Worm (Caenorhabditis elegans) whole organism, L3 larva: Measurements from ENCODE around the gene par-3.

Experiments
- R02D3.7 ChIP-seq: fragments of 150-350 bp; optimal IDR thresholded peaks from 2 replicates; lab custom pipeline; 2014; ENCODE audit warnings: missing biosample characterization, missing genetic modification characterization
- ZK546.5 ChIP-seq: sonication (generic microtip); optimal IDR thresholded peaks from 2 replicates; lab custom pipeline; 2017; ENCODE audit warnings: missing biosample characterization, missing genetic modification characterization
- aly-2 ChIP-seq: fragments of 150-350 bp; optimal IDR thresholded peaks from 2 replicates; lab custom pipeline; 2014; ENCODE audit warnings: missing biosample characterization, missing genetic modification characterization
- ama-1 ChIP-seq: fragments of 150-350 bp; optimal IDR thresholded peaks from 2 replicates; lab custom pipeline; 2018
- ceh-16 ChIP-seq: sonication (generic microtip); optimal IDR thresholded peaks from 2 replicates; lab custom pipeline; 2017; ENCODE audit warnings: missing biosample characterization, missing genetic modification characterization
- ceh-28 ChIP-seq: fragments of 150-350 bp; optimal IDR thresholded peaks from 2 replicates; lab custom pipeline; 2014; ENCODE audit warnings: missing biosample characterization, missing genetic modification reagents, missing genetic modification characterization
- ceh-82 ChIP-seq: fragments of 150-350 bp; optimal IDR thresholded peaks from 2 replicates; lab custom pipeline; 2014; ENCODE audit warnings: missing biosample characterization, missing genetic modification characterization
- ceh-9 ChIP-seq: sonication (generic microtip); optimal IDR thresholded peaks from 2 replicates; lab custom pipeline; 2018; ENCODE audit warnings: missing biosample characterization, missing genetic modification characterization
- daf-12 ChIP-seq: fragments of 150-350 bp; optimal IDR thresholded peaks from 2 replicates; lab custom pipeline; 2014; ENCODE audit warnings: missing biosample characterization, missing genetic modification reagents, missing genetic modification characterization
- egl-27 ChIP-seq: sonication (generic microtip); optimal IDR thresholded peaks from 4 replicates; lab custom pipeline; 2017; ENCODE audit warnings: missing biosample characterization, missing genetic modification reagents, missing genetic modification characterization
- egl-5 ChIP-seq: fragments of 150-350 bp; optimal IDR thresholded peaks from 2 replicates; lab custom pipeline; 2017; ENCODE audit warnings: missing biosample characterization, missing genetic modification reagents, missing genetic modification characterization, inconsistent platforms
- elt-1 ChIP-seq: fragments of 150-350 bp; optimal IDR thresholded peaks from 2 replicates; lab custom pipeline; 2014; ENCODE audit warnings: missing biosample characterization, missing genetic modification characterization
- elt-2 ChIP-seq: sonication (generic microtip); optimal IDR thresholded peaks from 2 replicates; lab custom pipeline; 2016; ENCODE audit warnings: missing genetic modification reagents, mild to moderate bottlenecking, missing genetic modification characterization, missing compliant biosample characterization
- elt-3 ChIP-seq, 3 experiments: fragments of 150-350 bp in 1 of 3; sonication (generic microtip) in 2 of 3; optimal IDR thresholded peaks; 2 replicates in 2 of 3; 4 replicates in 1 of 3; lab custom pipeline; 2014 to 2017; ENCODE audit warnings: missing biosample characterization in 3 of 3, missing genetic modification characterization in 3 of 3
- eor-1 ChIP-seq, 2 experiments: fragments of 150-350 bp; optimal IDR thresholded peaks; 2 replicates each; lab custom pipeline; 2014 to 2018; ENCODE audit warnings: missing biosample characterization in 2 of 2, missing genetic modification characterization in 2 of 2
- fkh-10 ChIP-seq: sonication (generic microtip); optimal IDR thresholded peaks from 2 replicates; lab custom pipeline; 2017; ENCODE audit warnings: missing biosample characterization, missing genetic modification reagents, missing genetic modification characterization
- fkh-2 ChIP-seq: fragments of 150-350 bp; optimal IDR thresholded peaks from 2 replicates; lab custom pipeline; 2014; ENCODE audit warnings: missing biosample characterization, missing genetic modification reagents, missing genetic modification characterization
- fos-1 ChIP-seq: fragments of 150-350 bp; optimal IDR thresholded peaks from 2 replicates; lab custom pipeline; 2014; ENCODE audit warnings: missing biosample characterization, missing genetic modification characterization
- hmg-11 ChIP-seq: sonication (generic microtip); optimal IDR thresholded peaks from 2 replicates; lab custom pipeline; 2016; ENCODE audit warnings: missing genetic modification characterization, missing compliant biosample characterization
- jun-1 ChIP-seq: fragments of 150-350 bp; optimal IDR thresholded peaks from 2 replicates; lab custom pipeline; 2014; ENCODE audit warnings: missing biosample characterization, missing genetic modification reagents, missing genetic modification characterization
- lin-15B ChIP-seq: fragments of 150-350 bp; optimal IDR thresholded peaks from 2 replicates; lab custom pipeline; 2014; ENCODE audit warnings: missing biosample characterization, missing genetic modification characterization
- lin-39 ChIP-seq: fragments of 150-350 bp; optimal IDR thresholded peaks from 2 replicates; lab custom pipeline; 2018; ENCODE audit warnings: missing biosample characterization, missing genetic modification reagents, missing genetic modification characterization
- lsy-12 ChIP-seq: sonication (generic microtip); optimal IDR thresholded peaks from 2 replicates; lab custom pipeline; 2016; ENCODE audit warnings: mild to moderate bottlenecking, missing genetic modification characterization, missing compliant biosample characterization
- mdl-1 ChIP-seq: fragments of 150-350 bp; optimal IDR thresholded peaks from 2 replicates; lab custom pipeline; 2014; ENCODE audit warnings: missing biosample characterization, missing genetic modification characterization
- mml-1 ChIP-seq: fragments of 150-350 bp; sonication (generic microtip); optimal IDR thresholded peaks from 3 replicates; lab custom pipeline; 2014; ENCODE audit warnings: missing biosample characterization, missing genetic modification characterization
- nfya-1 ChIP-seq: sonication (generic microtip); optimal IDR thresholded peaks from 2 replicates; lab custom pipeline; 2017; ENCODE audit warnings: missing genetic modification characterization, mild to moderate bottlenecking, missing compliant biosample characterization, antibody characterized with exemption, moderate library complexity; ENCODE audit not compliant: insufficient read depth
- nhr-11 ChIP-seq: fragments of 150-350 bp; optimal IDR thresholded peaks from 2 replicates; lab custom pipeline; 2014; ENCODE audit warnings: missing biosample characterization, missing genetic modification characterization
- nhr-12 ChIP-seq: fragments of 150-350 bp; optimal IDR thresholded peaks from 2 replicates; lab custom pipeline; 2014; ENCODE audit warnings: missing biosample characterization, missing genetic modification characterization
- nhr-23 ChIP-seq: fragments of 150-350 bp; optimal IDR thresholded peaks from 2 replicates; lab custom pipeline; 2014; ENCODE audit warnings: missing biosample characterization, missing genetic modification reagents, missing genetic modification characterization
- nhr-25 ChIP-seq: sonication (generic microtip); optimal IDR thresholded peaks from 2 replicates; lab custom pipeline; 2017; ENCODE audit warnings: missing biosample characterization, missing genetic modification characterization
- nhr-28 ChIP-seq: fragments of 150-350 bp; optimal IDR thresholded peaks from 2 replicates; lab custom pipeline; 2014; ENCODE audit warnings: missing biosample characterization, missing genetic modification characterization
- nhr-43 ChIP-seq: sonication (generic microtip); optimal IDR thresholded peaks from 2 replicates; lab custom pipeline; 2016; ENCODE audit warnings: mild to moderate bottlenecking, missing genetic modification characterization, missing compliant biosample characterization; ENCODE audit not compliant: poor library complexity, severe bottlenecking
- nhr-67 ChIP-seq: fragments of 150-350 bp; optimal IDR thresholded peaks from 2 replicates; lab custom pipeline; 2014; ENCODE audit warnings: missing biosample characterization, missing genetic modification characterization
- nhr-76 ChIP-seq: fragments of 150-350 bp; sonication (generic microtip); optimal IDR thresholded peaks from 5 replicates; lab custom pipeline; 2014; ENCODE audit warnings: missing biosample characterization, missing genetic modification characterization
- nhr-77 ChIP-seq: fragments of 150-350 bp; optimal IDR thresholded peaks from 2 replicates; lab custom pipeline; 2014; ENCODE audit warnings: missing biosample characterization, missing genetic modification characterization
- pha-4 ChIP-seq: fragments of 150-350 bp; optimal IDR thresholded peaks from 2 replicates; lab custom pipeline; 2014; ENCODE audit warnings: missing biosample characterization, missing genetic modification reagents, missing genetic modification characterization
- pqm-1 ChIP-seq: fragments of 150-350 bp; optimal IDR thresholded peaks from 2 replicates; lab custom pipeline; 2017; ENCODE audit warnings: missing biosample characterization, missing genetic modification characterization, inconsistent platforms
- sea-2 ChIP-seq: fragments of 150-350 bp; sonication (generic microtip); optimal IDR thresholded peaks from 4 replicates; lab custom pipeline; 2014; ENCODE audit warnings: missing biosample characterization, missing genetic modification reagents, missing genetic modification characterization
- skn-1 ChIP-seq: fragments of 150-350 bp; optimal IDR thresholded peaks from 2 replicates; lab custom pipeline; 2014; ENCODE audit warnings: missing biosample characterization, missing genetic modification characterization
- snpc-4 ChIP-seq: fragments of 150-350 bp; optimal IDR thresholded peaks from 2 replicates; lab custom pipeline; 2014; ENCODE audit warnings: missing biosample characterization, missing genetic modification characterization
- tbx-2 ChIP-seq: sonication (generic microtip); optimal IDR thresholded peaks from 2 replicates; lab custom pipeline; 2016; ENCODE audit warnings: mild to moderate bottlenecking, missing genetic modification characterization, missing compliant biosample characterization
- unc-39 ChIP-seq: sonication (generic microtip); optimal IDR thresholded peaks from 4 replicates; lab custom pipeline; 2017; ENCODE audit warnings: missing biosample characterization, missing genetic modification characterization
- unc-62 ChIP-seq: fragments of 150-350 bp; sonication (generic microtip); optimal IDR thresholded peaks from 4 replicates; lab custom pipeline; 2014; ENCODE audit warnings: missing biosample characterization, missing genetic modification reagents, missing genetic modification characterization
- zag-1 ChIP-seq: fragments of 150-350 bp; optimal IDR thresholded peaks from 2 replicates; lab custom pipeline; 2014; ENCODE audit warnings: missing biosample characterization, missing genetic modification characterization
- ztf-11 ChIP-seq: fragments of 150-350 bp; optimal IDR thresholded peaks from 2 replicates; lab custom pipeline; 2014; ENCODE audit warnings: missing biosample characterization, missing genetic modification characterization
- ztf-4 ChIP-seq: fragments of 150-350 bp; optimal IDR thresholded peaks from 2 replicates; lab custom pipeline; 2014; ENCODE audit warnings: missing biosample characterization, missing genetic modification characterization

The par-3 gene

DNA sequence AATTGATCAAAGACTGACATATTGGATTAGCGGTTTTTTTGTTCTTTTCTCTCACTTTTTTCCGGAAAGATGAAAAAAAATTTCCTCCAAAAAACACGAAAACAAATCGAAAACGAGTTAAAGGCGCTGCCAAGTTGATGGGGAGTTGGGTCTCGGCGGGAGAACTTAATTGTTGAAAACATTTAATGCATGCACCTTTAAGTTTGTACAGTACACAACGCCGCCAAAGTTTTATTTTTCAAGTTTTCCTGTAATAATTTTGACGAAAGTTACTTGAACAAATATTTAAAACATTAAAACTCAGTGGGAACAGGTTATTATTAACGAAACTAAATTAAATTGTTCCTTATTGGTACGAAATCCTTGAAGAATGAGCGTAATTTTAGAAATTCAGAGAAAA is 37.5 kb downstream of the par-3 start:
- no peak for TF ChIP-seq elt-1 (tag; lab: Kevin White, UChicago)
- TF ChIP-seq egl-27 = no peak
- TF ChIP-seq unc-39 (tag; lab: Kevin White, UChicago) = no peak
- no peak for TF ChIP-seq unc-62 (GFP tag; lab: Kevin White, UChicago)
- TF ChIP-seq lin-39 (tag; lab: Kevin White, UChicago) = no peak
- no peak for TF ChIP-seq R02D3.7 (tag; lab: Kevin White, UChicago)
- no peak for TF ChIP-seq ceh-9 (tag; lab: Kevin White, UChicago)
- no peak for TF ChIP-seq nhr-12 (tag; lab: Kevin White, UChicago)
- TF ChIP-seq, all 47 proteins: peak for 0

DNA sequence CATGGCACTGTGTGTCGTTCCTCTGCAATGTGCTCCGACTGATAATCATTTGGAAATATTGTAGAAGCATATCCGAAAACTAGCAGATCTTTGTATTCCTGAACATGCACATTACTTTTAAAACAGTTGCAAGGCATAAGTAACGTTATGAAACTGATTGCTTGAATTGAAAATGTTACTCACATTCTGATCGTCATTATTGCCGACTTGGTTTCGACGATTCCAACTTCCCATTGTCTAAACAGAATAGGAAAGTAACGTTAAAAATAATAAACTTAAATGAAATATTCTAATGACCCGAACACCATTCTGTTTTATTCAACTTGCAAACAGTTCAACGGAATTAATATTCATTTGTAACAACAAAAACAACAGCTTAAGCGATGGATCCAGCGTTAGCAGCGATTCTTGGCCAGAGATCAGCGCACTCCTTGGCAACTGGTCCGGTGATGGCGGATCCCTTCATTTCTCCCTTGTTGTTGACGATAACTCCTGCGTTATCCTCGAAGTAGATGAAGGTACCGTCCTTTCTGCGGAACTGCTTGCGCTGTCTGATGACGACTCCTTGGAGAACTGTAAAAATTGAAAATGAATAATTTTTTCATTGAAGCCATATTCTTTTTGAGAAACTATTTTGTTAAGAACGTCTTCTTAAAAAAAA is 41.3 kb downstream of the par-3 start, which contains the start of gene swp-1:
Gene swp-1, minus strand, starts transcription at position 298 of the 661 bp plus-strand sequence.
- TF ChIP-seq ztf-11 (tag; lab: Kevin White, UChicago) (no peak), nhr-67 (no peak), mml-1 (no peak), lsy-12 (tag; lab: Kevin White, UChicago) (no peak), daf-12 (tag; lab: Kevin White, UChicago) (no peak), nhr-25 (tag; lab: Kevin White, UChicago) (no peak), fkh-10 (no peak), lin-15B (tag; lab: Kevin White, UChicago) (no peak), mdl-1 (no peak), nhr-28 (tag; lab: Kevin White, UChicago) (no peak), ceh-28 (tag; lab: Kevin White, UChicago) (no peak)
- TF ChIP-seq, all 47 proteins: peak for 0

DNA sequence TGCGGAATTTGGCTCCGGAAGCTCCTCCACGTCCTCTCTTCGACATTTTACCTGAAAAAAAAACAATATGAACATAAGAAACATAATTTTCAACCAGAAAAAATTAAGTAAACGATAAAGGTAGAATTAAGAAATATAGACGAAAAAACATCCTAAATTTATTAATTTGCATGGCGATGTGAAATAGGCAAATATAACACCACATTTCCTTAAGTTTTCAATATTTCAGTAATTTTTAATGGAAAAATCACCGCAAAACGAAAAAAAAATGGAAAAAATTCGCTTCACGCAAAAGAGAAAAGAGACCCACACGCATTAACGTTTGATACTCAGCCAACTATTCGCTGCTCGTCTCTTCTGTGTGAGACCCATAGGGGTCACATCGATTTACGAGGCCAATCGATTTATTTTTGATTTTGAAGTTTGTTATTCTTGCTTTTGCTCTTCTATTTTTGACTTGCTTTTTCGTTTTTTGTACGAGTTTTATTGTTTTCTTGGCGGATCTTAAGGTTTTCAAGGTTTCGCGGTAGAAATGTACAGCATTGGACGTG is 42.1 kb downstream of the par-3 start, which contains the start of gene rpl-23:
Gene rpl-23, minus strand, starts transcription at position 51 of the 551 bp plus-strand sequence.
- peak; percentile 23 for TF ChIP-seq egl-27
- peak; percentile 70 for TF ChIP-seq lsy-12 (tag; lab: Kevin White, UChicago)
- no peak for TF ChIP-seq unc-62 (GFP tag; lab: Kevin White, UChicago)
- peak; percentile 97 for TF ChIP-seq egl-5 (tag; lab: Kevin White, UChicago)
- TF ChIP-seq daf-12 (tag; lab: Kevin White, UChicago) = no peak
- peak; percentile 7 for TF ChIP-seq zag-1 (tag; lab: Kevin White, UChicago)
- TF ChIP-seq nhr-25 (tag; lab: Kevin White, UChicago) = peak; percentile 97
- TF ChIP-seq ceh-82 (tag; lab: Kevin White, UChicago) = peak; percentile 56
- TF ChIP-seq mml-1 = no peak
- peak; percentile 98 for TF ChIP-seq lin-39 (tag; lab: Kevin White, UChicago)
- TF ChIP-seq tbx-2 (tag; lab: Kevin White, UChicago) = peak; percentile 17
- TF ChIP-seq snpc-4 (tag; lab: Kevin White, UChicago) = peak; percentile 84
- peak; percentile 99 for TF ChIP-seq pha-4 (tag; lab: Kevin White, UChicago)
- peak; percentile 96 for TF ChIP-seq nfya-1
- TF ChIP-seq aly-2 (tag; lab: Kevin White, UChicago) = no peak
- peak; percentile 3 for TF ChIP-seq ZK546.5 (tag; lab: Kevin White, UChicago)
- peak; percentile 99 for TF ChIP-seq R02D3.7 (tag; lab: Kevin White, UChicago)
- no peak for TF ChIP-seq nhr-28 (tag; lab: Kevin White, UChicago)
- TF ChIP-seq fkh-10 = peak; percentile 81
- no peak for TF ChIP-seq elt-3 (tag; optimal IDR thresholded peaks at IDR 0.05; lab: Kevin White, UChicago)
- peak; percentile 91 for TF ChIP-seq pqm-1 (tag; lab: Kevin White, UChicago)
- TF ChIP-seq sea-2 (GFP tag; lab: Kevin White, UChicago) = no peak
- no peak for TF ChIP-seq eor-1 (tag; optimal IDR thresholded peaks at IDR 0.05; lab: Kevin White, UChicago)
- peak; percentile 99 for TF ChIP-seq nhr-23 (tag; lab: Kevin White, UChicago)
- TF ChIP-seq elt-2 (tag; lab: Kevin White, UChicago) = peak; percentile 55
- TF ChIP-seq jun-1 (tag; lab: Kevin White, UChicago) = peak; percentile 73
- TF ChIP-seq ceh-9 (tag; lab: Kevin White, UChicago) = no peak
- TF ChIP-seq ama-1 = peak; percentile 36
- TF ChIP-seq hmg-11 (tag; lab: Kevin White, UChicago) = peak; percentile 77
- peak; percentile 48 for TF ChIP-seq elt-1 (tag; lab: Kevin White, UChicago)
- TF ChIP-seq nhr-67 = no peak
- peak; percentile 96 for TF ChIP-seq ceh-28 (tag; lab: Kevin White, UChicago)
- peak; percentile 93 for TF ChIP-seq lin-15B (tag; lab: Kevin White, UChicago)
- peak; percentile 85 for TF ChIP-seq skn-1
- peak; percentile 65 for TF ChIP-seq ceh-16 (tag; lab: Kevin White, UChicago)
- peak; percentile 32 for TF ChIP-seq nhr-77 (tag; lab: Kevin White, UChicago)
- no peak for TF ChIP-seq nhr-76 (tag; lab: Kevin White, UChicago)
- peak; percentile 58 for TF ChIP-seq nhr-43 (tag; lab: Kevin White, UChicago)
- peak; percentile 48 for TF ChIP-seq fos-1
- TF ChIP-seq fkh-2 (tag; lab: Kevin White, UChicago) = no peak
- peak; percentile 80 for TF ChIP-seq nhr-11 (tag; lab: Kevin White, UChicago)
- no peak for TF ChIP-seq ztf-4 (tag; lab: Kevin White, UChicago)
